Worm (Caenorhabditis elegans) whole organism, L1 larva: Measurements from ENCODE around the gene B0238.12.

ENCODE experiments used
- aly-2 ChIP-seq: fragments of 150-350 bp; optimal IDR thresholded peaks from 2 replicates; lab custom pipeline; 2014; ENCODE audit warnings: missing biosample characterization, missing genetic modification characterization
- ces-1 ChIP-seq: fragments of 150-350 bp; optimal IDR thresholded peaks from 2 replicates; lab custom pipeline; 2014; ENCODE audit warnings: missing biosample characterization, missing genetic modification reagents, missing genetic modification characterization
- jun-1 ChIP-seq: fragments of 150-350 bp; optimal IDR thresholded peaks from 2 replicates; lab custom pipeline; 2014; ENCODE audit warnings: missing biosample characterization, missing genetic modification reagents, missing genetic modification characterization
- lin-13 ChIP-seq: fragments of 150-350 bp; optimal IDR thresholded peaks from 2 replicates; lab custom pipeline; 2014; ENCODE audit warnings: missing biosample characterization, missing genetic modification reagents, missing genetic modification characterization
- nhr-12 ChIP-seq: sonication (generic microtip); optimal IDR thresholded peaks from 2 replicates; lab custom pipeline; 2017; ENCODE audit warnings: missing biosample characterization, missing genetic modification characterization
- nhr-19 ChIP-seq: fragments of 200-800 bp; sonication (Bioruptor generic); conservative IDR thresholded peaks from 2 replicates; pipeline ENCODE4 v1.3.6; 2022; ENCODE audit warnings: missing genetic modification characterization, missing compliant biosample characterization
- unc-130 ChIP-seq: fragments of 150-350 bp; optimal IDR thresholded peaks from 2 replicates; lab custom pipeline; 2017; ENCODE audit warnings: missing biosample characterization, missing genetic modification characterization, inconsistent platforms
- unc-86 ChIP-seq: sonication (generic microtip); optimal IDR thresholded peaks from 2 replicates; lab custom pipeline; 2016; ENCODE audit warnings: missing genetic modification characterization, missing compliant biosample characterization
- zag-1 ChIP-seq: fragments of 150-350 bp; optimal IDR thresholded peaks from 2 replicates; lab custom pipeline; 2014; ENCODE audit warnings: missing biosample characterization, missing genetic modification characterization
- ztf-11 ChIP-seq, 2 experiments: sonication (generic microtip); optimal IDR thresholded peaks; 2 replicates each; lab custom pipeline; 2016 to 2017; ENCODE audit warnings: missing genetic modification characterization in 2 of 2, missing biosample characterization in 1 of 2, missing compliant biosample characterization in 1 of 2

DNA sequence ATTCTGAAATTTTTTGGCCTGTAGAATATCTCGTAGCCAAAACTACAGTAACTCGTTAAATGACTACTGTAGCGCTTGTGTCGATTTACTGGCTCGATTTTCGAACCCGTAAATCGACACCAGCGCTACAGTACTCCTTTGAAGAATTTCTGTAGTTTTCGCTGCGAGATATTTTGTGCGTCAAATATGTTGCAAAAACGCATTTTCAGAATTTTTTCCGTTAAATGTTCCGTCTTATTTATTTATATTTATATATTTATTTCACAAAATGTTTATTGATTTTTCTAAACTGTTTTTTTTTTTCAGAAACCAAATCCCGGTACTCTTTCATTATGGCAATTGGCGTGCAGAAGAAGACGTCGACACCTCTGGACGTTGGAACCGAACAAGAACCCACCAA is 8.1 kb downstream of the B0238.12 start, which contains the start of gene natc-2:
- no peak for TF ChIP-seq lin-13 (GFP tag; lab: Kevin White, UChicago)
- no peak for TF ChIP-seq unc-86 (tag; lab: Kevin White, UChicago)
- no peak for TF ChIP-seq ces-1
- TF ChIP-seq nhr-19 (GFP tag; lab: Robert Waterston, UW), result no peak
- no peak for TF ChIP-seq unc-130
- no peak for TF ChIP-seq jun-1 (tag; lab: Kevin White, UChicago)
- TF ChIP-seq zag-1 (tag; lab: Kevin White, UChicago), result no peak
- no peak for TF ChIP-seq aly-2 (tag; lab: Kevin White, UChicago)
- no peak for TF ChIP-seq ztf-11 (tag; optimal IDR thresholded peaks at IDR 0.05; lab: Kevin White, UChicago)
- TF ChIP-seq nhr-12 (tag; lab: Kevin White, UChicago), result no peak
